Worm (Caenorhabditis elegans) whole organism, L4/young adult: ENCODE data around the gene apd-3.

Experiments used
- W03F9.2 ChIP-seq: fragments of 150-350 bp; optimal IDR thresholded peaks from 2 replicates; lab custom pipeline; 2014; ENCODE audit warnings: missing biosample characterization, missing genetic modification characterization
- him-1 ChIP-seq: sonication (generic microtip); optimal IDR thresholded peaks from 2 replicates; lab custom pipeline; 2016; ENCODE audit warnings: missing genotype, missing genetic modification reagents, missing genetic modification characterization, missing compliant biosample characterization

ce11 chrII:3576742-3577141 is 30.5 kb upstream of the apd-3 start, which contains the start of gene clec-132:
- no peak for TF ChIP-seq W03F9.2 (tag; lab: Kevin White, UChicago)
- no peak for TF ChIP-seq him-1
